Worm (Caenorhabditis elegans): ENCODE data around the gene lrr-1.

DNA sequence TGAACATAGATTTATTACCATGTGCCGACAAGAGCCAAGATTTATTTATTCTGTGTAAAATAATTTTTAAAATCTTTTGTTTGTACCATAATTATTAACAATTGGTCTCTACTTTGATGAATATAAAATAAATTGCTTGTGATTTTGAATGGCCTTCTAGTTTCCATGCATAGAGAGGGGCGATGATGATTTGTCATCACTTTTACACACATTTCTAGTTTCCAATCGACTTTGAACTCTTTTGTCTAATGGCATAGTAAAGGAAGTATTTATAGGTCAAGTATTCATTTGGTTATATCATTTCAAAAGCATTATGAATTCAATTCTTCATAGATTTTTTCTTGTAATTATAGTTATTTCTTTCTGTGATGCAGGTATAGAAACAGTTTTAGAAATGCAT is 32.6 kb downstream of the lrr-1 start, which contains the start of gene F59A6.10:
- no peak for TF ChIP-seq elt-1 (tag; optimal IDR thresholded peaks at IDR 0.05)
- TF ChIP-seq aly-2 (tag; optimal IDR thresholded peaks at IDR 0.05): no peak
- TF ChIP-seq nhr-6 (tag; optimal IDR thresholded peaks at IDR 0.05): no peak
- no peak for TF ChIP-seq unc-62 (GFP tag; optimal IDR thresholded peaks at IDR 0.05)
- TF ChIP-seq sma-3 (GFP tag; optimal IDR thresholded peaks at IDR 0.05): no peak
- TF ChIP-seq ama-1 (optimal IDR thresholded peaks at IDR 0.05): no peak

Measured in whole organism, L2 larva.